Worm (Caenorhabditis elegans): ENCODE results near the gene C33G8.13.

Gene C33G8.13

ce11 chrV:7021772-7022171, 6.0 kb upstream of the C33G8.13 start, which contains the start of gene F20A1.4:
F20A1.4 (minus strand) TSS chrV:7021872.
- TF ChIP-seq elt-1 (tag; optimal IDR thresholded peaks at IDR 0.05; ENCODE audit: borderline replicate concordance, insufficient read depth) (no peak), ceh-83 (GFP tag; optimal IDR thresholded peaks at IDR 0.05) (no peak), elt-3 (tag; optimal IDR thresholded peaks at IDR 0.05) (no peak), nhr-2 (tag; optimal IDR thresholded peaks at IDR 0.05) (no peak), unc-62 (GFP tag; optimal IDR thresholded peaks at IDR 0.05) (no peak), snpc-4 (tag; optimal IDR thresholded peaks at IDR 0.05) (no peak), unc-120 (tag; optimal IDR thresholded peaks at IDR 0.05; ENCODE audit: poor library complexity, severe bottlenecking) (no peak), lin-32 (GFP tag; optimal IDR thresholded peaks at IDR 0.05) (no peak), blmp-1 (tag; optimal IDR thresholded peaks at IDR 0.05) (no peak), zip-8 (tag; optimal IDR thresholded peaks at IDR 0.05) (no peak), lin-13 (tag; optimal IDR thresholded peaks at IDR 0.05) (no peak), nhr-28 (tag; optimal IDR thresholded peaks at IDR 0.05) (no peak), M03D4.4 (tag; optimal IDR thresholded peaks at IDR 0.05) (no peak), cnd-1 (tag; optimal IDR thresholded peaks at IDR 0.05) (no peak)

- TF ChIP-seq hlh-1 (tag; optimal IDR thresholded peaks at IDR 0.05) (no peak), sem-2 (GFP tag; optimal IDR thresholded peaks at IDR 0.05) (no peak), ham-2 (GFP tag; optimal IDR thresholded peaks at IDR 0.05) (no peak), bed-3 (GFP tag; optimal IDR thresholded peaks at IDR 0.05) (no peak), unc-120 (tag; optimal IDR thresholded peaks at IDR 0.05; ENCODE audit: poor library complexity, severe bottlenecking) (no peak), zip-8 (tag; optimal IDR thresholded peaks at IDR 0.05) (no peak), unc-39 (tag; optimal IDR thresholded peaks at IDR 0.05) (no peak), mls-2 (tag; optimal IDR thresholded peaks at IDR 0.05) (no peak), sptf-1 (tag; optimal IDR thresholded peaks at IDR 0.05) (no peak)
Observed at ce11 chrV:7017059-7017458, 1.3 kb upstream of the C33G8.13 start, which contains the start of gene srsx-32. srsx-32 (plus strand) TSS chrV:7017359.

ce11 chrV:7012617-7013016, 3.2 kb downstream of the C33G8.13 start, which contains the start of gene srw-127:
srw-127 (plus strand) TSS chrV:7012917.
- no peak for TF ChIP-seq sptf-1 (tag; optimal IDR thresholded peaks at IDR 0.05)
- TF ChIP-seq unc-62 (GFP tag; optimal IDR thresholded peaks at IDR 0.05) = no peak
- no peak for TF ChIP-seq pha-4 (tag; optimal IDR thresholded peaks at IDR 0.05)

ce11 chrV:7009461-7009860, 6.3 kb downstream of the C33G8.13 start, which contains the start of gene C33G8.2:
C33G8.2 (plus strand) TSS chrV:7009761.
- TF ChIP-seq sem-2 (GFP tag; optimal IDR thresholded peaks at IDR 0.05) = no peak
- no peak for TF ChIP-seq elt-3 (tag; optimal IDR thresholded peaks at IDR 0.05)
- TF ChIP-seq nhr-237 (tag; optimal IDR thresholded peaks at IDR 0.05) = no peak
- no peak for TF ChIP-seq unc-62 (GFP tag; optimal IDR thresholded peaks at IDR 0.05)
- no peak for TF ChIP-seq lin-32 (GFP tag; optimal IDR thresholded peaks at IDR 0.05)
- no peak for TF ChIP-seq flh-1 (GFP tag; optimal IDR thresholded peaks at IDR 0.05)
- no peak for TF ChIP-seq ham-2 (GFP tag; optimal IDR thresholded peaks at IDR 0.05)
- no peak for TF ChIP-seq ceh-83 (GFP tag; optimal IDR thresholded peaks at IDR 0.05)
- no peak for TF ChIP-seq tbx-8 (GFP tag; optimal IDR thresholded peaks at IDR 0.05)
- TF ChIP-seq drap-1 (GFP tag; optimal IDR thresholded peaks at IDR 0.05) = no peak
- TF ChIP-seq hlh-1 (tag; optimal IDR thresholded peaks at IDR 0.05) = no peak
- TF ChIP-seq M03D4.4 (tag; optimal IDR thresholded peaks at IDR 0.05) = no peak
- no peak for TF ChIP-seq nhr-28 (tag; optimal IDR thresholded peaks at IDR 0.05)
- TF ChIP-seq nhr-12 (tag; optimal IDR thresholded peaks at IDR 0.05) = no peak
- no peak for TF ChIP-seq ceh-43 (GFP tag; optimal IDR thresholded peaks at IDR 0.05)
- TF ChIP-seq blmp-1 (tag; optimal IDR thresholded peaks at IDR 0.05) = no peak

ce11 chrV:7007307-7007706, 8.5 kb downstream of the C33G8.13 start, which contains the start of gene drd-10:
drd-10 (plus strand) TSS chrV:7007607.
- TF ChIP-seq lin-13 (tag; optimal IDR thresholded peaks at IDR 0.05) (no peak), nhr-12 (tag; optimal IDR thresholded peaks at IDR 0.05) (no peak), sptf-1 (tag; optimal IDR thresholded peaks at IDR 0.05) (no peak), mls-2 (tag; optimal IDR thresholded peaks at IDR 0.05) (no peak), sem-2 (GFP tag; optimal IDR thresholded peaks at IDR 0.05) (no peak), unc-39 (tag; optimal IDR thresholded peaks at IDR 0.05) (no peak), drap-1 (GFP tag; optimal IDR thresholded peaks at IDR 0.05) (no peak), mab-5 (tag; optimal IDR thresholded peaks at IDR 0.05) (no peak), zip-8 (tag; optimal IDR thresholded peaks at IDR 0.05) (no peak), nhr-2 (tag; optimal IDR thresholded peaks at IDR 0.05) (no peak), mep-1 (tag; optimal IDR thresholded peaks at IDR 0.05) (no peak), cnd-1 (tag; optimal IDR thresholded peaks at IDR 0.05) (no peak), ceh-39 (tag; optimal IDR thresholded peaks at IDR 0.05) (no peak), tbx-8 (GFP tag; optimal IDR thresholded peaks at IDR 0.05) (no peak), flh-1 (GFP tag; optimal IDR thresholded peaks at IDR 0.05) (no peak), nhr-28 (tag; optimal IDR thresholded peaks at IDR 0.05) (no peak)
